Fruit fly (Drosophila melanogaster): Measurements from ENCODE around the gene Nbr.

Nbr gene

DNA sequence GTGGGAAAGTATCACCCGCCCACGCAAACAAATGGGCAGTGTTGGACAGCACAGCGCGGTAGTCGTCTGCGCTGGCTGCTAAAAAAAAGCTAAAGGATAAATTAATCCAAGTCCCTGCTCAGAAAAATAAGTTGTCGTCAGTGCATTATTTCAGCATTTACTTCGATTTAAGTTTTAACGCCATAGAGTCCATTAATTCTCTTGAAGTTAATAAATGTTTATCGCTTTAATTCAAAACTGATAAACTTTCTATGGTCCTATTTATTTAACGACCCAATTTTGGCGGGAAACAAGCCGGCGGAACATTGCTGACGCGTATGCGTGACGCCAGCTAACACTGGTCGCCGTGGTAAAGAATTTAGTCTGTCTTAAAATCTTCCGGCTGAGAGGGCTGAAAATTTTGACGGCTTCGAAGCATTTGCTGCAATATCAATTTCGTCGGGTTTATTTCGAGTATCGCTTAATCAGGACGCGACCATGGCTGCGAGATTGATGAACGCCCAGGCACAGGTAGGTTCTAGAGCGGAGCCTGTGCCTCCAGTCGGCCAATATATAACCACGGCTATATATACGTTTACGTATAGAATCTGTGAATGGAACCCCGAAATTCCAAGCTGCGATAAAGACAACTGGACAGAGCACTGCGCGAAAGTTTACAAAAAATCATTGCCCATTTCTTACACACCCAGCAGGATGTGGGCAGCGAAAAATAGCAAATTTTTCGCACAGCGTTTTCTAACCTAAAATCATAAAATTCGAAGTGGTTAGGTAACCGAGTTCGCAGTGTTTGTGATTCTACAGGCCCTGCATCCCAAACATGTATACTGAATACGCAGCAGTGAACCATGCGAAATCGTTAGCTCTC, 5.6 kb upstream of the Nbr start, which contains the start of the genes mAcon1, CG43345 and CG43346 (continued):
- peak; percentile 52 for TF ChIP-seq jing (GFP tag; optimal IDR thresholded peaks at IDR 0.05)
- TF ChIP-seq org-1 (GFP tag; optimal IDR thresholded peaks at IDR 0.05): peak; percentile 62
- TF ChIP-seq CG2116 (GFP tag; optimal IDR thresholded peaks at IDR 0.05): peak; percentile 60
- peak; percentile 48 for TF ChIP-seq stwl (tag; optimal IDR thresholded peaks at IDR 0.05)
- peak; percentile 89 for TF ChIP-seq lilli (GFP tag; optimal IDR thresholded peaks at IDR 0.05)
- TF ChIP-seq nmo (GFP tag; optimal IDR thresholded peaks at IDR 0.05): peak; percentile 87
- TF ChIP-seq CG1024 (GFP tag; IDR thresholded peaks at IDR 0.05): no peak
- peak; percentile 79 for TF ChIP-seq Sox100B (GFP tag; optimal IDR thresholded peaks at IDR 0.05)
- peak; percentile 86 for TF ChIP-seq CG3281 (GFP tag; optimal IDR thresholded peaks at IDR 0.05)
- TF ChIP-seq toy (GFP tag; IDR thresholded peaks at IDR 0.05): 0 out of 2 replicates have a peak, but pooled peaks have one; percentile 30
- TF ChIP-seq corto (GFP tag; optimal IDR thresholded peaks at IDR 0.05): no peak
- no peak for TF ChIP-seq hbn (GFP tag; IDR thresholded peaks at IDR 0.05; ENCODE audit: partially characterized antibody)
- TF ChIP-seq sim (GFP tag; IDR thresholded peaks at IDR 0.05): no peak
- TF ChIP-seq Chrac-16 (GFP tag; optimal IDR thresholded peaks at IDR 0.05): peak; percentile 85
- TF ChIP-seq yki (optimal IDR thresholded peaks at IDR 0.05): no peak
- TF ChIP-seq CG10959 (GFP tag; IDR thresholded peaks at IDR 0.05): peak; percentile 53; the same call in 1 of the 2 replicates
- peak; percentile 86 for TF ChIP-seq Dbx (GFP tag; IDR thresholded peaks at IDR 0.05)
- TF ChIP-seq gsb (GFP tag; IDR thresholded peaks at IDR 0.05): no peak
- TF ChIP-seq CG9932 (GFP tag; IDR thresholded peaks at IDR 0.05): peak; percentile 84
- TF ChIP-seq Sry-β (GFP tag; optimal IDR thresholded peaks at IDR 0.05): peak; percentile 99
- peak; percentile 79 for TF ChIP-seq Atf3 (GFP tag; optimal IDR thresholded peaks at IDR 0.05)
- TF ChIP-seq CG31388 (GFP tag; optimal IDR thresholded peaks at IDR 0.05): no peak
- TF ChIP-seq Lpt (GFP tag; optimal IDR thresholded peaks at IDR 0.05): no peak
- peak; percentile 61 for TF ChIP-seq CG9797 (GFP tag; optimal IDR thresholded peaks at IDR 0.05)
- no peak for TF ChIP-seq prd (optimal IDR thresholded peaks at IDR 0.05)
- TF ChIP-seq prd (GFP tag; IDR thresholded peaks at IDR 0.05): peak; percentile 78; the same call in 2 of the 3 replicates
- no peak for TF ChIP-seq Vsx1 (GFP tag; optimal IDR thresholded peaks at IDR 0.05)
- TF ChIP-seq CG17802 (tag; optimal IDR thresholded peaks at IDR 0.05): no peak
- TF ChIP-seq so (GFP tag; IDR thresholded peaks at IDR 0.05): no peak
- peak; percentile 58 for TF ChIP-seq kay (GFP tag; optimal IDR thresholded peaks at IDR 0.05)
- TF ChIP-seq CG18011 (GFP tag; optimal IDR thresholded peaks at IDR 0.05): peak; percentile 51
- peak; percentile 70 for TF ChIP-seq CG9876 (GFP tag; optimal IDR thresholded peaks at IDR 0.05)
- peak; percentile 98 for TF ChIP-seq Med (GFP tag)
- TF ChIP-seq CG6854 (GFP tag; optimal IDR thresholded peaks at IDR 0.05): peak; percentile 7
- TF ChIP-seq CG13287 (GFP tag; IDR thresholded peaks at IDR 0.05; ENCODE audit: partially characterized antibody): no peak; the same call in 1 of the 2 replicates
- TF ChIP-seq CG10654 (GFP tag; optimal IDR thresholded peaks at IDR 0.05): peak; percentile 61
- TF ChIP-seq Asciz (GFP tag; optimal IDR thresholded peaks at IDR 0.05): no peak
- peak; percentile 75 for TF ChIP-seq zen (tag; optimal IDR thresholded peaks at IDR 0.05)
- TF ChIP-seq al (GFP tag; IDR thresholded peaks at IDR 0.05): peak; percentile 73
- TF ChIP-seq CG10462 (GFP tag; optimal IDR thresholded peaks at IDR 0.05): peak; percentile 40
- TF ChIP-seq ssp (GFP tag; IDR thresholded peaks at IDR 0.05): peak; percentile 55
- TF ChIP-seq CG6765 (GFP tag; optimal IDR thresholded peaks at IDR 0.05): peak; percentile 27
- peak; percentile 88 for TF ChIP-seq Hsf (GFP tag; optimal IDR thresholded peaks at IDR 0.05)
- peak; percentile 43 for TF ChIP-seq ATbp (GFP tag; optimal IDR thresholded peaks at IDR 0.05)
- TF ChIP-seq CG9437 (GFP tag; optimal IDR thresholded peaks at IDR 0.05): peak; percentile 77
- peak; percentile 8 for TF ChIP-seq CG7271 (tag; optimal IDR thresholded peaks at IDR 0.05)
- TF ChIP-seq CG13123 (GFP tag; optimal IDR thresholded peaks at IDR 0.05): peak; percentile 50
- peak; percentile 68 for TF ChIP-seq CG8290 (GFP tag; optimal IDR thresholded peaks at IDR 0.05)
- peak in 1 of 2 experiments; percentile 49 for TF ChIP-seq CG8290 (tag; optimal IDR thresholded peaks at IDR 0.05)
- TF ChIP-seq sens (GFP tag): peak; percentile 98
